Worm (Caenorhabditis elegans) whole organism, L4/young adult: ENCODE data around the gene metr-1.

Source experiments
- W03F9.2 ChIP-seq: fragments of 150-350 bp; optimal IDR thresholded peaks from 2 replicates; lab custom pipeline; 2014; ENCODE audit warnings: missing biosample characterization, missing genetic modification characterization
- dao-5 ChIP-seq: sonication (generic microtip); optimal IDR thresholded peaks from 2 replicates; lab custom pipeline; 2016; ENCODE audit warnings: missing genotype, missing genetic modification characterization, moderate library complexity, missing compliant biosample characterization
- him-1 ChIP-seq: sonication (generic microtip); optimal IDR thresholded peaks from 2 replicates; lab custom pipeline; 2016; ENCODE audit warnings: missing genotype, missing genetic modification reagents, missing genetic modification characterization, missing compliant biosample characterization

Gene metr-1

DNA sequence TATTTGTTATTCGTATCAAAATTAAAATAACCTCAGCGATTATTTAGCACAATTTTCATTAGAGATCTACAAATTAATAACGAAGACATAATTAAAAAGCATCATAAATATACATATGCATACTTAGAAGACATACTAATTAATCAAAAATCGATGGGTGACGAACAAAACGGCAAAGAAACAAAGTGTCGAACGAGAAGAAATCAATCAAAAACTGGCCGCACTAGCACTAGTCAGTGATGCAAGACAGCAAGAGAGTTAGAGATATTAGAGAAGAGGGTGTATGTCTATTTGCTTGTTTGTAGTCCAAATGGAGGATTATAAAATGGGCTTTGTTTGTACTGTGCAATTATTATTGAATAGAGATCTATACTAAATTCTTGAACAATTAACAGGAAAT is 20.5 kb downstream of the metr-1 start:
- TF ChIP-seq W03F9.2 (tag; lab: Kevin White, UChicago) = no peak
- no peak for TF ChIP-seq dao-5 (tag; lab: Kevin White, UChicago)
- TF ChIP-seq him-1 (tag; lab: Kevin White, UChicago) = no peak

DNA sequence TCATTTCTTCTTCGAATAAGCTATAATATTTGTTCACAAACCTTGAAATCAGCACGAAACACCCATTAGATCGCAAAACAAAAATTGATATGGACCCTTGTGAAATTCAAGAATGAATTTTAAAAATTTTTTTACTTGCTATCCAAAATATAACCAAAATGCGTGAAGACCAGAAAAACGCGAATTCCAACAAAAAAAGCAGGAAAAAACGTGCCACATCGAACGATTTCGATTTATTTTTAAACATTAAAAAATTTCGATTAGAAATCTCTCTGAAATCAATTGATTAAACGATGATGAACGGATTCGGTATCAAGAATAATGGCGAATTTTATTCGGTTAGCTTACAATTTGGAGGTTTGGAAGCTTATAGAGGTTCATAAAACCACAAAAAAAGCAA is 21.0 kb downstream of the metr-1 start, which contains the start of the genes tceb-3 and gskl-1:
TSS of gene tceb-3 (minus strand) at position 101 of the 400 bp plus-strand sequence.
TSS of gene gskl-1 (plus strand) at position 243 of the 400 bp plus-strand sequence.
- no peak for TF ChIP-seq him-1 (tag; lab: Kevin White, UChicago)
- TF ChIP-seq dao-5 (tag; lab: Kevin White, UChicago) = no peak
- no peak for TF ChIP-seq W03F9.2 (tag; lab: Kevin White, UChicago)

DNA sequence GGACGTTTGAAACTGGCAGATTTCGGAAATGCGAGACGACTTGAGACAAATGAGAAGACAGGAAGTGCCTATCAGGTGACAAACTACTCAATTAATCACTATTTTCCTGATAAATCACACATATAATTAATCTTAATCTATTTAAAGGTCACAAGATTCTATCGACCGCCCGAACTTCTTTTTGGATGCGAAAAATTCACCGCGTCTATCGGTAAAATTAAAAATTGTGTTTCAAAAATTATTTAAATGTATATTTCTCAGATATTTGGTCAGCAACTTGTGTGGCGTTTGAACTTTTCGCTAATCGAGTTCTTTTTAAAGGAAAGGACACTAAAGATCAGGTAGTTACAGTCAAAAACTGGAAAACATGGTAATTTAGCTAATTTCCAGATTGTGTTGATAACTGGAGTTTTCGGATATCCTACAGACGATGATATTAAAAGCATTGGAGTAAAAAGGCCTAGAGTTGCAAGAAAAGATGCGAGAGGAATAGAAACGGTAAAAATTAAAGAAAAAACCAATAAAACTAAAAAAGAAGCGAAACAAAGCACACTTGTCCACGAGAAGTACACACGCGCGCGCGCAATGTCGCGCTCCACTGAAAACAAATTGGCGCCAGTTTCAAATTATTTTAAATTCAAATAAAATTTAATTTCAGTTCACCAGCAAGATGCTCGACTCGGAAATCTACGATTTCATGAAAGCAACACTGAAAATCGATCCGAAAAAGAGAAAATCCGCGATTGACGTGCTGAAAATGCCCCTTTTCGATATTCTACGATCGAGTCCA is 22.1 kb downstream of the metr-1 start:
- TF ChIP-seq him-1 (tag; lab: Kevin White, UChicago) (no peak), dao-5 (tag; lab: Kevin White, UChicago) (no peak), W03F9.2 (tag; lab: Kevin White, UChicago) (no peak)

DNA sequence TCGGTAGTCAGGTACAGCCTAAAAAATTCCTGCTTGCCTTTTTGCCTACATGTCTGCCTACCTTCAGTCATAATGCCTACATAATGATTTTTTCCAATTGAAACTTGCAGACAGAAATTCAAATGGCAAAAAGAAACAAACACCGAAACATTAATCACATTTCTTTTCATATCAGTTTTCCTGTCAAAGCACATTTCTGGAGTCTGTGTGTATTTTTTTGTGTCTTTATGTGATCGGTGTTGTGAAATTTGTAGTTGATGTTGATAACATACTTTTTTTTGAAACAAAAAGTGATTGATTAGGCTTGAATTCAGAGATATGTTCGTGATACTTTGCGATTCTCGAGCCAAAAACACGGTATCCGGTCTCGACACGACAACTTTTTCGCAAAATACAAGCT is 23.0 kb downstream of the metr-1 start:
- TF ChIP-seq him-1 (tag; lab: Kevin White, UChicago) (no peak), dao-5 (tag; lab: Kevin White, UChicago) (no peak), W03F9.2 (tag; lab: Kevin White, UChicago) (no peak)

DNA sequence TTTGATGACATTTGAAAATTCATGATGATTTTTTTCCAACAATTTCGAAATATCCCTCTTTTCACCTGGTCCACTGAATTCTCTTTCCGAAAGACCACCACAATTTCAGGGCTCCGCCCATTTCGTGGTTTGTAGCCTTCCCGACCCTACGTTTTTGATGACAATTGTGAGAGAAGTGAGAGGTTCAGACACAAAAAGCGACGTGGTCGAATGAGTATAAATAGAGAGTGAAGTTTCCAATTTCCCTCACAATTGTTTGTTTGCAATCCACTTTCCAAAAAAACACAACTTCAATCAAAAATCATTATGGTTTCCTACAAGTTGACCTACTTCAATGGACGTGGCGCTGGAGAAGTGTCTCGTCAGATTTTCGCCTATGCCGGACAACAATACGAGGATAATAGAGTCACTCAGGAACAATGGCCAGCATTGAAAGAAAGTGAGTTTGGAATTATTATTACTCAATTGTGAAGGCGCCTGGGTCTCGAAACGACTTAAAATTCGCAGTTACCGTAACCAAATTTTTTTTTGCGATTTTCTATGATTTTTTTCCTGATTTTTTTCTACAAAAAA is 23.8 kb downstream of the metr-1 start, which contains the start of gene gst-5:
TSS of gene gst-5 (plus strand) at position 246 of the 573 bp plus-strand sequence.
- TF ChIP-seq dao-5 (tag; lab: Kevin White, UChicago) (no peak), him-1 (tag; lab: Kevin White, UChicago) (no peak), W03F9.2 (tag; lab: Kevin White, UChicago) (no peak)

DNA sequence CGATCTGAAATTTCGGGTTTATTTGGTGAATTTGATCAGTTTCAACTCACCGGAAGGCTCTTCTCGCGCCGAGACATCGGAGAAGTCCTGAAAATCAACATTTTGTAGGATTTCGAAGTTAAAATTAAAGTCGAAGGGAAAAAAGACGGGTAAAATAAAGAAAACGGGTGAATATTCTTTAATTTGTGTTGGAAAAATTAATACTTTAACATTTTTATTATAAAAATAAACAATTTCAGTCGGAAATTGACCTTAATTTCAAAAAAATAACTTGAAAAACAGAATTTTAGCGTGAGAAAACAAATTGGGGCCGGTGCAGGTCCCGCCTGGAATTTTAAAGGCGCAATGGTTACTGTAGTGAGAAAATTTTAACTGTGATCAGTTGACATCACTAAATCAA is 26.7 kb downstream of the metr-1 start, which contains the start of gene nos-1:
TSS of gene nos-1 (minus strand) at position 101 of the 400 bp plus-strand sequence.
- TF ChIP-seq W03F9.2 (tag; lab: Kevin White, UChicago) = no peak
- TF ChIP-seq dao-5 (tag; lab: Kevin White, UChicago) = no peak
- no peak for TF ChIP-seq him-1 (tag; lab: Kevin White, UChicago)

DNA sequence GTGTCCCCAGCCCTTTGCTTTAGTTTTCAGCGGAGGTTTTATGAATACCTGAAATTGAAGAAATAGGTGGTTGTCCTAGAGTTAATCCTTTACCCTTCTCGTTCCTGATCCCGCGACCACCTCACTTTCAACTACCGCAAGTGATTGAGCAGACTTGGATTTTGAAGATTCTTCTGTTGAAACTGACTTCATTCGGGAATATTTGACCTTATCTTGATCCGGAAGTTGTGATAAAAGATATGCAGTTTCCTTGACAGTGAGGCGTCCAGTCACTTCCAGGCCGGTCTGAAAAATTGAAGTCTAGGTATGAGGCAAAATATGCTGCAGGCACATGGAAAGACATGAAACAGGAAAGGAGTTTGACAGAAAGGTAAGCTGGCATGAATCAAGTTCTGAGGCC is 28.8 kb downstream of the metr-1 start:
- TF ChIP-seq dao-5 (tag; lab: Kevin White, UChicago) (no peak), him-1 (tag; lab: Kevin White, UChicago) (no peak), W03F9.2 (tag; lab: Kevin White, UChicago) (no peak)

DNA sequence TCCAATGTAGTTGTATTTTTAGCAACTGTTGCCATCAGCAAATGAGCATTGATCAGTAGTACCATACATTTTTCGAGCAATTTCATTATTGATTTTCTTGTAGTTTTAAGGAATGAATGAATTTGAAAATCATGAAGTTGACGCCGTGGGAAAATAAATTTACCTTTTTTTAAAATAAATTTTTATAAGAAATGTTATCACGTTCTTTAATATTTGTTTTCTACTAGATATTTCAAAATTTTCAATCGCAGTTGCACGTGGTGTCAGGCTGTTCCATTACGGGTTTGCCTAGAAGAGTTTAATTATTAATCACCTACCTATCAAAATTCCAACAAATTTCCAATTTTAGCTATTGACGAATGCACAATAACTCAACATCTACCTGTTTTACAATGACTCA is 30.4 kb downstream of the metr-1 start, which contains the start of gene R03D7.8:
TSS of gene R03D7.8 (minus strand) at position 101 of the 400 bp plus-strand sequence.
- TF ChIP-seq him-1 (tag; lab: Kevin White, UChicago) (no peak), W03F9.2 (tag; lab: Kevin White, UChicago) (no peak), dao-5 (tag; lab: Kevin White, UChicago) (no peak)

DNA sequence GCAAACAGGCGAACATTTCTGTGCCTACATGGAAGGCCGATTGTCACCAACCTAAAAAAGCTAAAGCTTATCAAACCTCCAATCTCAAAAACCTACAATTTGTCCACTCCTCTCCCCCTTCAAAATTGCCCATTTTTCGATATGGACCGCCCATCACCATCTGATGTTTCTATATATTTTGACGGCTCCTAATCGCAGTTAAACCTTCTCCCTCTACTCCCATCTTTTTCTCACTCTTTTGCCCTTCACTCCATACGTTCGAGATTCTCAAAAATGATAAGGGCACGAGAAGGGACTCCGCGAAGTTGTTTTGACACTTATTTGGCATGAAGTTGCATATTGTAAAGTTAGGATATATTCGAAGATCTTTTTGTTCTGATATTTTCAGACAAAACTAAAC is 32.8 kb downstream of the metr-1 start:
- TF ChIP-seq W03F9.2 (tag; lab: Kevin White, UChicago) (no peak), dao-5 (tag; lab: Kevin White, UChicago) (no peak), him-1 (tag; lab: Kevin White, UChicago) (no peak)

DNA sequence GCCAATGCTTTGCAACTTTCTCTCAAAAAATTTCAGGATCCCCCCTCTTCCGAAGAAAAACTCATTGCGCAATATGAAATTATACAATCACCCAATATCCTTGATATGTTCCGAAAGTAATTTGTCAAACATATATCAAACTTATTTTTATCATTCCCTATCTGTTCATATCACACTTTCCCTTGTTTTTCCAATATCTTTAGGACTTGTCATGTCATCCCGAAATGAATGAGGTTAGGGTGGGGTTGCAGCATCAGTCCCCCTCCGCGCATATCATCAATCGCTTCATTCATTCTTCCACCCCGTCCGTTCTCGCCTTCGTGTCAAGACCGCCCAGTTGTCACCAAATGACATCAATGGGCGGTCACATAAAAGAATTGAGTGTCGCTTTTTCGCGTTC is 33.3 kb downstream of the metr-1 start:
- TF ChIP-seq W03F9.2 (tag; lab: Kevin White, UChicago) (no peak), dao-5 (tag; lab: Kevin White, UChicago) (no peak), him-1 (tag; lab: Kevin White, UChicago) (no peak)

DNA sequence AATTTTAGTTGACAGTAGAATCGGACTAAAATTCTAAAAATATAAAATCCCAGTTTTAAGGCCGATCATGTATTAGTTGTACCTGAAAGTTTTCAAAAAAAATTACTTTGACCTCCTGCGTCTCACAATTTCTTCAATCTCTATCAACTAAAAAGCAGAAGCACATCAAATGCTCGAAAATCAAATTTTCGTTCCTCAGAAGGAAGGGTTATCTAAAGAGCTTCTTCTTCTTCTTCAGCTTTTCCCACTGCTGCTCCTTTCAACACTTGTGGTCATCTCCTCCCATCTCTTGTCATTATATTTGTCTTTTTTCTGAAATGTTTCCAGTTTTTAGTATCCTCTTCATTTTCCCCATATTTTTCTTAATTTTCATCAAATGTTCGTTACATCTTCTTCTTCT is 38.4 kb downstream of the metr-1 start:
- TF ChIP-seq him-1 (tag; lab: Kevin White, UChicago) (no peak), dao-5 (tag; lab: Kevin White, UChicago) (no peak), W03F9.2 (tag; lab: Kevin White, UChicago) (no peak)

DNA sequence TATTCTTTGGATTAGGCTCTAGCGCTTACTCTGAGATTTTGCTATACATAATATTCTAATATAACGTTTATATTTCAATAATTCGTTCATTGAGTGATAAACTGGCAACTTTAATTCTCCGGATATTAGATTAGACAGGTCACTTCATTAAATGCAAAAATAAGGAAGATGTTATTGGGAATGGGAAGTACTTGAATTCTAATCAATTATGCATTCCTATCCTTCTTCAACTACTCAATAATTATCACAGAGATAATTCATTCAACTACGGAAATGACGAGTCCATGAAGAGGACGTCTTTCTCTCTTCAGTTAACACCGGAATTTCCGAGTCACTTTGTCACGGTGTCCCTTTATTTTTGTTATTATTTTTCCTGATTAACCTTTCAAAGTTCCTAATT is 44.3 kb downstream of the metr-1 start:
- TF ChIP-seq W03F9.2 (tag; lab: Kevin White, UChicago) = no peak
- TF ChIP-seq dao-5 (tag; lab: Kevin White, UChicago) = no peak
- no peak for TF ChIP-seq him-1 (tag; lab: Kevin White, UChicago)

DNA sequence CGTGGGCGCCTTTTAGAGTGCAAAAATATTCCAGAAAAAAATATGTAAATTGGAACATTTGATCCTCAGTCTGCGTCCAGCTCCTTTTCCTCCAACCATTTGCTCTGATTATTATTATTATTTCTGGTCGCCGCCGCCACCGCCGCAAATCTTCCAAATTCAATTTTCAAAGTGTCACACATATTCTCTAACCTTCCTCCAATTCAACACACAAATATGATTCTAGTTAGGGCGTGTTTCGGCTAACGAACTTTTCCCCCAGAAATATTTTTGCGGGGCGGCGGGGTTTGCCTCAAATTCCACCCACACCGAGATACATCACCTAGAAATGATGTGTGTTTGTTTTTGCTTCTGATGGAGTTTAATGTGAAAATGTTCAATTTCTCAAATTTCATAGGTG is 45.3 kb downstream of the metr-1 start:
- TF ChIP-seq W03F9.2 (tag; lab: Kevin White, UChicago) (no peak), dao-5 (tag; lab: Kevin White, UChicago) (no peak), him-1 (tag; lab: Kevin White, UChicago) (no peak)
